Worm (Caenorhabditis elegans): ENCODE data around the gene C33F10.12.

C33F10.12 gene

ce11 chrII:4883412-4883811 is 45.9 kb upstream of the C33F10.12 start, which contains the start of gene gst-8 (continued):
- no peak for TF ChIP-seq ekl-4 (GFP tag; IDR thresholded peaks at IDR 0.05)
- no peak for TF ChIP-seq Y53G8AR.9 (GFP tag; conservative IDR thresholded peaks at IDR 0.05)
- no peak for TF ChIP-seq Y95B8A.8 (GFP tag; IDR thresholded peaks at IDR 0.05)
- no peak for TF ChIP-seq Y56A3A.18 (GFP tag; IDR thresholded peaks at IDR 0.05)

- TF ChIP-seq fkh-3 (tag; optimal IDR thresholded peaks at IDR 0.05) (no peak), mcd-1 (GFP tag; IDR thresholded peaks at IDR 0.05) (no peak), ekl-4 (GFP tag; IDR thresholded peaks at IDR 0.05) (no peak), ztf-28 (GFP tag; IDR thresholded peaks at IDR 0.05) (no peak), lir-1 (GFP tag; conservative IDR thresholded peaks at IDR 0.05) (no peak), Y53F4B.3 (GFP tag; IDR thresholded peaks at IDR 0.05) (no peak), hlh-26 (GFP tag; conservative IDR thresholded peaks at IDR 0.05) (no peak), xnd-1 (tag; optimal IDR thresholded peaks at IDR 0.05) (no peak), unc-62 (GFP tag; optimal IDR thresholded peaks at IDR 0.05) (no peak), sdz-38 (tag; optimal IDR thresholded peaks at IDR 0.05) (no peak), him-1 (tag; optimal IDR thresholded peaks at IDR 0.05) (no peak), hmg-20 (GFP tag; IDR thresholded peaks at IDR 0.05) (no peak), athp-1 (tag; optimal IDR thresholded peaks at IDR 0.05) (no peak), nhr-80 (tag; optimal IDR thresholded peaks at IDR 0.05) (no peak), zfh-2 (GFP tag; conservative IDR thresholded peaks at IDR 0.05) (no peak), nhr-120 (GFP tag; IDR thresholded peaks at IDR 0.05) (no peak), unc-130 (GFP tag; optimal IDR thresholded peaks at IDR 0.05) (no peak), snpc-1.3 (tag; optimal IDR thresholded peaks at IDR 0.05; ENCODE audit: insufficient read depth) (no peak), hrde-1 (tag; optimal IDR thresholded peaks at IDR 0.05; ENCODE audit: borderline replicate concordance) (no peak)
Measured at ce11 chrII:4882498-4882897, 44.9 kb upstream of the C33F10.12 start.

ce11 chrII:4881727-4882126 is 44.2 kb upstream of the C33F10.12 start, which contains the start of gene gst-7:
Gene gst-7 (plus strand): TSS chrII:4882062.
- no peak for TF ChIP-seq tlf-1 (GFP tag; optimal IDR thresholded peaks at IDR 0.05)
- TF ChIP-seq madf-8 (GFP tag; conservative IDR thresholded peaks at IDR 0.05): peak; percentile 35; the same call in 1 of the 2 replicates
- TF ChIP-seq lsl-1 (GFP tag; optimal IDR thresholded peaks at IDR 0.05): peak; percentile 10
- TF ChIP-seq mcd-1 (GFP tag; IDR thresholded peaks at IDR 0.05): no peak
- TF ChIP-seq B0336.3 (GFP tag; IDR thresholded peaks at IDR 0.05): no peak
- TF ChIP-seq K12H6.12 (tag; optimal IDR thresholded peaks at IDR 0.05): no peak
- TF ChIP-seq D2030.7 (GFP tag; IDR thresholded peaks at IDR 0.05): peak; percentile 25; the same call in 1 of the 2 replicates
- no peak for TF ChIP-seq unc-62 (GFP tag; optimal IDR thresholded peaks at IDR 0.05)
- peak; percentile 41 for TF ChIP-seq tbp1 (GFP tag; optimal IDR thresholded peaks at IDR 0.05)
- TF ChIP-seq dpl-1 (GFP tag; optimal IDR thresholded peaks at IDR 0.05): peak; percentile 48
- no peak for TF ChIP-seq cebp-1 (GFP tag; IDR thresholded peaks at IDR 0.05)
- peak; percentile 1 for TF ChIP-seq cebp-1 (tag; optimal IDR thresholded peaks at IDR 0.05)
- TF ChIP-seq cebp-2 (GFP tag; IDR thresholded peaks at IDR 0.05): no peak
- no peak for TF ChIP-seq ztf-26 (tag; optimal IDR thresholded peaks at IDR 0.05)
- no peak for TF ChIP-seq hrde-1 (tag; optimal IDR thresholded peaks at IDR 0.05; ENCODE audit: borderline replicate concordance)
- peak; percentile 58 for TF ChIP-seq nhr-80 (tag; optimal IDR thresholded peaks at IDR 0.05)
- TF ChIP-seq fkh-3 (tag; optimal IDR thresholded peaks at IDR 0.05): no peak
- TF ChIP-seq madf-6 (GFP tag; IDR thresholded peaks at IDR 0.05): peak; percentile 72
- TF ChIP-seq nfyb-1 (GFP tag; IDR thresholded peaks at IDR 0.05): 0 out of 2 replicates have a peak, but pooled peaks have one; percentile 32
- no peak for TF ChIP-seq F37B4.10 (GFP tag; IDR thresholded peaks at IDR 0.05)
- peak; percentile 28 for TF ChIP-seq lin-40 (tag; optimal IDR thresholded peaks at IDR 0.05)
- TF ChIP-seq hsf-1 (GFP tag; IDR thresholded peaks at IDR 0.05): peak; percentile 44; the same call in 1 of the 2 replicates
- TF ChIP-seq hlh-12 (tag; optimal IDR thresholded peaks at IDR 0.05): no peak
- no peak for TF ChIP-seq nhr-179 (tag; optimal IDR thresholded peaks at IDR 0.05)
- TF ChIP-seq ceh-91 (GFP tag; IDR thresholded peaks at IDR 0.05): no peak
- peak; percentile 18 for TF ChIP-seq lin-54 (GFP tag; optimal IDR thresholded peaks at IDR 0.05)
- TF ChIP-seq nhr-120 (GFP tag; IDR thresholded peaks at IDR 0.05): no peak
- peak; percentile 38 for TF ChIP-seq ceh-27 (GFP tag; optimal IDR thresholded peaks at IDR 0.05)
- no peak for TF ChIP-seq ztf-22 (GFP tag; optimal IDR thresholded peaks at IDR 0.05)
- peak; percentile 68 for TF ChIP-seq efl-1 (GFP tag; optimal IDR thresholded peaks at IDR 0.05)
- TF ChIP-seq hmg-1.2 (GFP tag; IDR thresholded peaks at IDR 0.05): peak; percentile 58; the same call in 1 of the 2 replicates
